Worm (Caenorhabditis elegans) whole organism, L1 larva: ENCODE results near the gene mrpl-11.

Experiments used
- C16A3.4 ChIP-seq: fragments of 150-350 bp; optimal IDR thresholded peaks from 2 replicates; lab custom pipeline; 2014; ENCODE audit warnings: missing biosample characterization, missing genetic modification characterization
- C34B4.2 ChIP-seq: sonication (generic microtip); optimal IDR thresholded peaks from 2 replicates; lab custom pipeline; 2017; ENCODE audit warnings: mild to moderate bottlenecking, missing genetic modification characterization, missing compliant biosample characterization
- aha-1 ChIP-seq: fragments of 150-350 bp; optimal IDR thresholded peaks from 2 replicates; lab custom pipeline; 2014; ENCODE audit warnings: missing biosample characterization, missing genetic modification characterization
- alr-1 ChIP-seq: fragments of 200-800 bp; sonication (Bioruptor generic); optimal IDR thresholded peaks from 2 replicates; lab custom pipeline; 2018; ENCODE audit warnings: borderline replicate concordance, mild to moderate bottlenecking, missing genetic modification characterization, missing compliant biosample characterization
- blmp-1 ChIP-seq: fragments of 150-350 bp; optimal IDR thresholded peaks from 2 replicates; lab custom pipeline; 2014; ENCODE audit warnings: missing biosample characterization, missing genetic modification characterization
- ceh-8 ChIP-seq: fragments of 200-800 bp; sonication (Bioruptor generic); optimal IDR thresholded peaks from 2 replicates; lab custom pipeline; 2018; ENCODE audit warnings: mild to moderate bottlenecking, missing genetic modification characterization, moderate library complexity, missing compliant biosample characterization
- ceh-90 ChIP-seq: sonication (generic microtip); optimal IDR thresholded peaks from 2 replicates; lab custom pipeline; 2016; ENCODE audit warnings: missing genetic modification characterization, missing compliant biosample characterization
- ces-1 ChIP-seq: fragments of 150-350 bp; optimal IDR thresholded peaks from 2 replicates; lab custom pipeline; 2014; ENCODE audit warnings: missing biosample characterization, missing genetic modification reagents, missing genetic modification characterization
- dsc-1 ChIP-seq: sonication (generic microtip); optimal IDR thresholded peaks from 2 replicates; lab custom pipeline; 2016; ENCODE audit warnings: mild to moderate bottlenecking, missing genetic modification characterization, missing compliant biosample characterization
- efl-3 ChIP-seq: fragments of 200-800 bp; sonication (Bioruptor generic); optimal IDR thresholded peaks from 2 replicates; lab custom pipeline; 2018; ENCODE audit warnings: mild to moderate bottlenecking, missing genetic modification characterization, missing compliant biosample characterization
- egl-13 ChIP-seq: sonication (generic microtip); optimal IDR thresholded peaks from 2 replicates; lab custom pipeline; 2016; ENCODE audit warnings: missing genotype, missing genetic modification reagents, missing genetic modification characterization, missing compliant biosample characterization
- elt-2 ChIP-seq: sonication (generic microtip); optimal IDR thresholded peaks from 2 replicates; lab custom pipeline; 2016; ENCODE audit warnings: missing genetic modification characterization, mild to moderate bottlenecking, inconsistent platforms, missing compliant biosample characterization, missing genetic modification reagents
- elt-3 ChIP-seq, 6 experiments: fragments of 150-350 bp in 1 of 6; sonication (generic microtip); optimal IDR thresholded peaks; 2 replicates each; lab custom pipeline; 2017 to 2018; ENCODE audit warnings: missing biosample characterization in 6 of 6, missing genetic modification characterization in 6 of 6, inconsistent platforms in 1 of 6
- ets-5 ChIP-seq: fragments of 200-800 bp; sonication (Bioruptor generic); IDR thresholded peaks from 2 replicates; pipeline ENCODE4 v1.3.6; 2022; ENCODE audit warnings: missing genetic modification characterization, missing compliant biosample characterization
- fkh-10 ChIP-seq: sonication (generic microtip); optimal IDR thresholded peaks from 2 replicates; lab custom pipeline; 2017; ENCODE audit warnings: missing biosample characterization, missing genetic modification reagents, missing genetic modification characterization
- fkh-4 ChIP-seq: sonication (generic microtip); optimal IDR thresholded peaks from 2 replicates; lab custom pipeline; 2016; ENCODE audit warnings: missing compliant biosample characterization, missing genetic modification characterization, borderline replicate concordance
- fkh-8 ChIP-seq: sonication (generic microtip); optimal IDR thresholded peaks from 2 replicates; lab custom pipeline; 2016; ENCODE audit warnings: mild to moderate bottlenecking, missing genetic modification characterization, missing compliant biosample characterization
- fos-1 ChIP-seq: fragments of 150-350 bp; optimal IDR thresholded peaks from 2 replicates; lab custom pipeline; 2014; ENCODE audit warnings: missing biosample characterization, missing genetic modification characterization
- grh-1 ChIP-seq: fragments of 200-800 bp; sonication (Bioruptor generic); IDR thresholded peaks from 2 replicates; pipeline ENCODE4 v1.3.6; 2022; ENCODE audit warnings: missing genetic modification reagents, missing genetic modification characterization, missing compliant biosample characterization
- hpl-2 ChIP-seq: fragments of 150-350 bp; optimal IDR thresholded peaks from 2 replicates; lab custom pipeline; 2014; ENCODE audit warnings: missing biosample characterization, missing genetic modification reagents, missing genetic modification characterization
- irx-1 ChIP-seq: sonication (generic microtip); optimal IDR thresholded peaks from 2 replicates; lab custom pipeline; 2016; ENCODE audit warnings: missing genetic modification characterization, missing compliant biosample characterization
- isw-1 ChIP-seq: fragments of 200-800 bp; sonication (Bioruptor generic); IDR thresholded peaks from 2 replicates; pipeline ENCODE4 v1.3.6; 2022; ENCODE audit warnings: missing genetic modification characterization, missing compliant biosample characterization
- jun-1 ChIP-seq: fragments of 150-350 bp; optimal IDR thresholded peaks from 2 replicates; lab custom pipeline; 2014; ENCODE audit warnings: missing biosample characterization, missing genetic modification reagents, missing genetic modification characterization
- lin-14 ChIP-seq: fragments of 200-800 bp; sonication (Bioruptor generic); optimal IDR thresholded peaks from 2 replicates; lab custom pipeline; 2018; ENCODE audit warnings: mild to moderate bottlenecking, missing genetic modification characterization, moderate library complexity, missing compliant biosample characterization
- lin-35 ChIP-seq, 2 experiments: fragments of 150-350 bp; optimal IDR thresholded peaks; 2 replicates each; lab custom pipeline; 2014; ENCODE audit warnings: missing biosample characterization in 2 of 2, missing genetic modification characterization in 2 of 2, missing genetic modification reagents in 2 of 2
- lsy-2 ChIP-seq, 2 experiments: fragments of 150-350 bp; optimal IDR thresholded peaks; 2 replicates each; lab custom pipeline; 2014; ENCODE audit warnings: missing biosample characterization in 2 of 2, missing genetic modification characterization in 2 of 2
- mep-1 ChIP-seq: fragments of 150-350 bp; optimal IDR thresholded peaks from 2 replicates; lab custom pipeline; 2014; ENCODE audit warnings: missing biosample characterization, missing genetic modification characterization
- nhr-11 ChIP-seq: fragments of 150-350 bp; optimal IDR thresholded peaks from 2 replicates; lab custom pipeline; 2014; ENCODE audit warnings: missing biosample characterization, missing genetic modification characterization
- nhr-19 ChIP-seq: fragments of 200-800 bp; sonication (Bioruptor generic); conservative IDR thresholded peaks from 2 replicates; pipeline ENCODE4 v1.3.6; 2022; ENCODE audit warnings: missing genetic modification characterization, missing compliant biosample characterization
- nhr-20 ChIP-seq: sonication (generic microtip); optimal IDR thresholded peaks from 2 replicates; lab custom pipeline; 2016; ENCODE audit warnings: mild to moderate bottlenecking, missing genetic modification characterization, missing compliant biosample characterization
- nhr-237 ChIP-seq: fragments of 150-350 bp; optimal IDR thresholded peaks from 2 replicates; lab custom pipeline; 2014; ENCODE audit warnings: missing biosample characterization, missing genetic modification characterization
- nhr-71 ChIP-seq: sonication (generic microtip); optimal IDR thresholded peaks from 2 replicates; lab custom pipeline; 2016; ENCODE audit warnings: mild to moderate bottlenecking, missing genetic modification characterization, moderate library complexity, missing compliant biosample characterization
- nhr-76 ChIP-seq: sonication (generic microtip); optimal IDR thresholded peaks from 2 replicates; lab custom pipeline; 2017; ENCODE audit warnings: missing biosample characterization, missing genetic modification characterization
- nhr-90 ChIP-seq: sonication (generic microtip); optimal IDR thresholded peaks from 2 replicates; lab custom pipeline; 2016; ENCODE audit warnings: mild to moderate bottlenecking, missing genetic modification characterization, missing compliant biosample characterization; ENCODE audit not compliant: poor library complexity
- pag-3 ChIP-seq: sonication (generic microtip); optimal IDR thresholded peaks from 2 replicates; lab custom pipeline; 2017; ENCODE audit warnings: missing genetic modification characterization, mild to moderate bottlenecking, missing compliant biosample characterization, antibody characterized with exemption, borderline replicate concordance; ENCODE audit not compliant: insufficient read depth
- pax-3 ChIP-seq: fragments of 200-800 bp; sonication (Bioruptor generic); optimal IDR thresholded peaks from 2 replicates; lab custom pipeline; 2018; ENCODE audit warnings: mild to moderate bottlenecking, missing genetic modification characterization, moderate library complexity, missing compliant biosample characterization
- pqm-1 ChIP-seq: sonication (generic microtip); optimal IDR thresholded peaks from 3 replicates; lab custom pipeline; 2017; ENCODE audit warnings: missing biosample characterization, missing genetic modification characterization
- rnt-1 ChIP-seq: sonication (generic microtip); optimal IDR thresholded peaks from 2 replicates; lab custom pipeline; 2016; ENCODE audit warnings: mild to moderate bottlenecking, missing genetic modification characterization, moderate library complexity, missing compliant biosample characterization
- skn-1 ChIP-seq: fragments of 150-350 bp; optimal IDR thresholded peaks from 2 replicates; lab custom pipeline; 2014; ENCODE audit warnings: missing biosample characterization, missing genetic modification characterization
- snu-23 ChIP-seq: sonication (generic microtip); optimal IDR thresholded peaks from 2 replicates; lab custom pipeline; 2016; ENCODE audit warnings: missing genetic modification characterization, missing compliant biosample characterization
- sox-4 ChIP-seq: sonication (generic microtip); optimal IDR thresholded peaks from 2 replicates; lab custom pipeline; 2016; ENCODE audit warnings: missing genetic modification characterization, missing compliant biosample characterization
- swsn-7 ChIP-seq: sonication (generic microtip); optimal IDR thresholded peaks from 2 replicates; lab custom pipeline; 2016; ENCODE audit warnings: missing genetic modification characterization, missing compliant biosample characterization
- tbx-2 ChIP-seq: sonication (generic microtip); optimal IDR thresholded peaks from 2 replicates; lab custom pipeline; 2016; ENCODE audit warnings: missing genetic modification characterization, missing compliant biosample characterization
- unc-130 ChIP-seq: fragments of 150-350 bp; optimal IDR thresholded peaks from 2 replicates; lab custom pipeline; 2017; ENCODE audit warnings: missing biosample characterization, missing genetic modification characterization, inconsistent platforms
- unc-30 ChIP-seq: sonication (generic microtip); optimal IDR thresholded peaks from 2 replicates; lab custom pipeline; 2017; ENCODE audit warnings: missing biosample characterization, missing genetic modification characterization
- unc-62 ChIP-seq: fragments of 150-350 bp; optimal IDR thresholded peaks from 2 replicates; lab custom pipeline; 2014; ENCODE audit warnings: missing biosample characterization, missing genetic modification reagents, missing genetic modification characterization
- vab-15 ChIP-seq: sonication (generic microtip); optimal IDR thresholded peaks from 2 replicates; lab custom pipeline; 2017; ENCODE audit warnings: missing genotype, mild to moderate bottlenecking, missing genetic modification characterization, missing compliant biosample characterization
- xbp-1 ChIP-seq: sonication (generic microtip); optimal IDR thresholded peaks from 2 replicates; lab custom pipeline; 2016; ENCODE audit warnings: missing genetic modification characterization, missing compliant biosample characterization
- zag-1 ChIP-seq: fragments of 150-350 bp; optimal IDR thresholded peaks from 2 replicates; lab custom pipeline; 2014; ENCODE audit warnings: missing biosample characterization, missing genetic modification characterization
- zip-4 ChIP-seq: fragments of 200-800 bp; sonication (Bioruptor generic); optimal IDR thresholded peaks from 2 replicates; lab custom pipeline; 2018; ENCODE audit warnings: mild to moderate bottlenecking, missing genetic modification characterization, moderate library complexity, missing compliant biosample characterization
- ztf-4 ChIP-seq: fragments of 150-350 bp; optimal IDR thresholded peaks from 2 replicates; lab custom pipeline; 2014; ENCODE audit warnings: missing biosample characterization, missing genetic modification characterization

mrpl-11 gene

ce11 chrIII:8739786-8740185, 22.3 kb downstream of the mrpl-11 start (continued):
- TF ChIP-seq zip-4, result no peak
- TF ChIP-seq vab-15 (tag; lab: Kevin White, UChicago), result no peak
- TF ChIP-seq ces-1, result no peak
- no peak for TF ChIP-seq isw-1
- TF ChIP-seq nhr-76 (tag; lab: Kevin White, UChicago), result no peak
- no peak for TF ChIP-seq nhr-90 (tag; lab: Kevin White, UChicago)
- TF ChIP-seq nhr-11 (tag; lab: Kevin White, UChicago), result no peak
- peak; percentile 42 for TF ChIP-seq lin-14
- TF ChIP-seq aha-1 (tag; lab: Kevin White, UChicago), result no peak
- TF ChIP-seq pqm-1, result no peak
- TF ChIP-seq mep-1 (tag; lab: Kevin White, UChicago), result no peak
- no peak for TF ChIP-seq pag-3 (tag; lab: Kevin White, UChicago)
- TF ChIP-seq nhr-71 (tag; lab: Kevin White, UChicago), result peak; percentile 38
- no peak for TF ChIP-seq fkh-4 (tag; lab: Kevin White, UChicago)
- TF ChIP-seq rnt-1, result peak; percentile 63
- no peak for TF ChIP-seq ztf-4 (tag; lab: Kevin White, UChicago)
- no peak for TF ChIP-seq nhr-20 (tag; lab: Kevin White, UChicago)
- peak; percentile 54 for TF ChIP-seq nhr-19 (GFP tag; lab: Robert Waterston, UW)
- TF ChIP-seq egl-13, result no peak
- TF ChIP-seq lsy-2 (tag; optimal IDR thresholded peaks at IDR 0.05; lab: Kevin White, UChicago), result peak in 1 of 2 experiments; percentile 23
- no peak for TF ChIP-seq nhr-237 (tag; lab: Kevin White, UChicago)
- no peak for TF ChIP-seq sox-4 (tag; lab: Kevin White, UChicago)
- no peak for TF ChIP-seq skn-1 (tag; lab: Kevin White, UChicago)
- no peak for TF ChIP-seq pax-3
- no peak for TF ChIP-seq C16A3.4 (tag; lab: Kevin White, UChicago)
- no peak for TF ChIP-seq zag-1 (tag; lab: Kevin White, UChicago)
- TF ChIP-seq lin-35 (GFP tag; optimal IDR thresholded peaks at IDR 0.05; lab: Kevin White, UChicago), result peak; percentile 18 to 45
- TF ChIP-seq fkh-8 (tag; lab: Kevin White, UChicago), result no peak
- no peak for TF ChIP-seq irx-1 (tag; lab: Kevin White, UChicago)
- no peak for TF ChIP-seq ets-5 (GFP tag; lab: Robert Waterston, UW)
- TF ChIP-seq snu-23 (GFP tag; lab: Kevin White, UChicago), result peak; percentile 25
- TF ChIP-seq elt-3 (tag; optimal IDR thresholded peaks at IDR 0.05; lab: Kevin White, UChicago), result no peak
- no peak for TF ChIP-seq alr-1 (tag; lab: Kevin White, UChicago)
- no peak for TF ChIP-seq tbx-2 (tag; lab: Kevin White, UChicago)
- TF ChIP-seq efl-3 (GFP tag; lab: Kevin White, UChicago), result no peak
- TF ChIP-seq ceh-90 (tag; lab: Kevin White, UChicago), result no peak
- no peak for TF ChIP-seq elt-2 (tag; lab: Kevin White, UChicago)

DNA sequence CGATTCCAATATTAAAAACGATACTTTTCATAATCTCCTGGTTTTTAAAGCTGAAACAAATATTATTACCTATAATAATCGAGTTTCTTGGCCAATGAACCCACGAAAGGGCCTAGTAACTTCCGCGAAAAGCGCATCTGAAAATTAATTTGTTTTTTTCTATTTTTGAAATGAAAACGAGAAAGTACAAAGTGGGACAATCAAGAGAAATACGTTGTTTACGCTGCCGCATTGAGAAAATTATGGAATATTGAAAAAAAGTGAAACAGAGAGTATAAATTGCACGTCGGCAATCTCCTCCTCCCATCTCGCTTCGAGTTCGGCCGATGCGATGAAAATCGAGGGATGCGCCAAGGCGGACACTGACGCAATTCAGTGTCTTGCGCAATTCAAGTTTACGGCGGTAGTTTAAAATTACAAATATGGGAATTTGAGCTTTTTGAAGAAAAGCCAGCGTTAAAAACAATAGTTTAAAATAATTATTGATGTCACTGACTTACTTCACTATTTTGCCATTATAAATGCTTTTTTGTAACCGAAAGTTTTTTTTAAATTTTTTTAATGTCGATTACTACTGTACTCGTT, 23.9 kb downstream of the mrpl-11 start, which contains the start of gene pdhk-2:
Gene pdhk-2 (minus strand): TSS at position 137 of the 585 bp plus-strand sequence.
- TF ChIP-seq xbp-1 (tag; lab: Kevin White, UChicago) (peak; percentile 93), pag-3 (tag; lab: Kevin White, UChicago) (no peak), grh-1 (GFP tag; lab: Robert Waterston, UW) (peak; percentile 98), jun-1 (tag; lab: Kevin White, UChicago) (peak; percentile 87), blmp-1 (tag; lab: Kevin White, UChicago) (peak; percentile 80), efl-3 (GFP tag; lab: Kevin White, UChicago) (peak; percentile 53), lin-14 (peak; percentile 95), nhr-71 (tag; lab: Kevin White, UChicago) (peak; percentile 98), fkh-10 (GFP tag; lab: Kevin White, UChicago) (peak; percentile 93), pqm-1 (no peak), dsc-1 (tag; lab: Kevin White, UChicago) (peak; percentile 96), unc-130 (tag; lab: Kevin White, UChicago) (peak; percentile 80), ets-5 (GFP tag; lab: Robert Waterston, UW) (no peak), snu-23 (GFP tag; lab: Kevin White, UChicago) (peak; percentile 96), nhr-90 (tag; lab: Kevin White, UChicago) (peak; percentile 97), fos-1 (peak; percentile 86), mep-1 (tag; lab: Kevin White, UChicago) (peak; percentile 98), C34B4.2 (peak; percentile 49), ceh-8 (GFP tag; lab: Kevin White, UChicago) (peak; percentile 89), swsn-7 (tag; lab: Kevin White, UChicago) (peak; percentile 96), hpl-2 (GFP tag; lab: Kevin White, UChicago) (peak; percentile 32), unc-62 (GFP tag; lab: Kevin White, UChicago) (no peak), unc-30 (tag; lab: Kevin White, UChicago) (no peak)
